Worm (Caenorhabditis elegans): ENCODE results near the gene F44G4.3.

- TF ChIP-seq attf-6 (GFP tag; IDR thresholded peaks at IDR 0.05), result no peak
- no peak for TF ChIP-seq ztf-22 (GFP tag; optimal IDR thresholded peaks at IDR 0.05)
- no peak for TF ChIP-seq F23B12.7 (tag; optimal IDR thresholded peaks at IDR 0.05; ENCODE audit: insufficient read depth)
- TF ChIP-seq lsy-27 (tag; optimal IDR thresholded peaks at IDR 0.05; ENCODE audit: borderline replicate concordance, insufficient read depth), result no peak
- no peak for TF ChIP-seq F10E7.11 (tag; optimal IDR thresholded peaks at IDR 0.05)
- TF ChIP-seq madf-8 (GFP tag; conservative IDR thresholded peaks at IDR 0.05), result no peak
- no peak for TF ChIP-seq T07F8.4 (tag; optimal IDR thresholded peaks at IDR 0.05)
- TF ChIP-seq tlf-1 (GFP tag; optimal IDR thresholded peaks at IDR 0.05), result no peak
- TF ChIP-seq snpc-4 (GFP tag; optimal IDR thresholded peaks at IDR 0.05), result no peak
- TF ChIP-seq snpc-4 (tag; optimal IDR thresholded peaks at IDR 0.05), result no peak
- TF ChIP-seq ekl-4 (GFP tag; IDR thresholded peaks at IDR 0.05), result no peak
- no peak for TF ChIP-seq sea-2 (GFP tag; IDR thresholded peaks at IDR 0.05)
These were observed 15.9 kb upstream of the F44G4.3 start for ce11 chrII:9013341-9013740.
